Fruit fly (Drosophila melanogaster) whole organism, embryonic: ENCODE results near the gene spn-F.

Source experiments
- Atf-2 ChIP-seq: fragments of 200-800 bp; sonication (Bioruptor generic); optimal IDR thresholded peaks from 2 replicates; lab custom pipeline; 2016; ENCODE audit warnings: missing biosample characterization, missing genetic modification characterization
- CG10147 ChIP-seq: fragments of 200-800 bp; sonication (Bioruptor generic); optimal IDR thresholded peaks from 2 replicates; lab custom pipeline; 2019; ENCODE audit warnings: missing biosample characterization, mild to moderate bottlenecking, missing genetic modification characterization, moderate library complexity
- CG13123 ChIP-seq: fragments of 200-800 bp; sonication (Bioruptor generic); optimal IDR thresholded peaks from 2 replicates; lab custom pipeline; 2016; ENCODE audit warnings: missing biosample characterization, missing genetic modification characterization
- CG31441 ChIP-seq: fragments of 200-800 bp; sonication (Bioruptor generic); IDR thresholded peaks from 2 replicates; pipeline ENCODE4 v1.3.6; 2022; ENCODE audit warnings: missing biosample characterization, missing genetic modification characterization
- CG3726 ChIP-seq: fragments of 200-800 bp; sonication (Bioruptor generic); IDR thresholded peaks from 3 replicates; pipeline ENCODE4, ENCODE4 v1.3.6; 2022; ENCODE audit warnings: missing biosample characterization, missing genetic modification characterization
- CG4404 ChIP-seq: fragments of 200-800 bp; sonication (Bioruptor generic); IDR thresholded peaks from 2 replicates; pipeline ENCODE4 v1.3.6; 2022; ENCODE audit warnings: missing biosample characterization, missing genetic modification characterization
- CG4854 ChIP-seq: fragments of 200-800 bp; sonication (Bioruptor generic); optimal IDR thresholded peaks from 2 replicates; lab custom pipeline; 2016; ENCODE audit warnings: missing biosample characterization, missing genetic modification characterization, inconsistent platforms
- CG6791 ChIP-seq: fragments of 200-800 bp; sonication (Bioruptor generic); IDR thresholded peaks from 3 replicates; pipeline ENCODE4 v1.3.6; 2022; ENCODE audit warnings: missing biosample characterization, missing genetic modification characterization; ENCODE audit not compliant: partially characterized antibody
- CG7372 ChIP-seq: fragments of 200-800 bp; sonication (Bioruptor generic); IDR thresholded peaks from 2 replicates; pipeline ENCODE4 v1.3.6; 2022; ENCODE audit warnings: missing biosample characterization, missing genetic modification characterization
- CG7745 ChIP-seq: fragments of 200-800 bp; sonication (Bioruptor generic); optimal IDR thresholded peaks from 2 replicates; lab custom pipeline; 2018; ENCODE audit warnings: missing biosample characterization, mild to moderate bottlenecking, missing genetic modification characterization, moderate library complexity
- CG9609 ChIP-seq: fragments of 200-800 bp; sonication (Bioruptor generic); optimal IDR thresholded peaks from 3 replicates; lab custom pipeline; 2016; ENCODE audit warnings: missing biosample characterization, missing genetic modification characterization
- CTCF ChIP-seq: fragments of 200-800 bp; sonication (Bioruptor generic); optimal IDR thresholded peaks from 2 replicates; lab custom pipeline; 2017; ENCODE audit warnings: missing biosample characterization, mild to moderate bottlenecking, missing genetic modification characterization, moderate library complexity
- Dad ChIP-seq: fragments of 200-800 bp; sonication (Bioruptor generic); optimal IDR thresholded peaks from 3 replicates; lab custom pipeline; 2016; ENCODE audit warnings: missing biosample characterization, missing genetic modification characterization
- Doc3 ChIP-seq: fragments of 200-800 bp; sonication (Bioruptor generic); IDR thresholded peaks from 3 replicates; pipeline ENCODE4 v1.3.6; 2022; ENCODE audit warnings: missing biosample characterization, missing genetic modification characterization; ENCODE audit not compliant: partially characterized antibody
- Dref ChIP-seq: fragments of 200-800 bp; sonication (Bioruptor generic); IDR thresholded peaks from 2 replicates; pipeline ENCODE4 v1.3.6; 2022; ENCODE audit warnings: missing biosample characterization, missing genetic modification characterization
- Ets97D ChIP-seq: fragments of 200-800 bp; sonication (Bioruptor generic); optimal IDR thresholded peaks from 3 replicates; lab custom pipeline; 2016; ENCODE audit warnings: missing biosample characterization, missing genetic modification characterization
- HLH4C ChIP-seq: fragments of 200-800 bp; sonication (Bioruptor generic); IDR thresholded peaks from 3 replicates; pipeline ENCODE4 v1.3.6; 2022; ENCODE audit warnings: missing biosample characterization, missing genetic modification characterization; ENCODE audit not compliant: partially characterized antibody
- HmgD ChIP-seq: fragments of 200-800 bp; sonication (Bioruptor generic); optimal IDR thresholded peaks from 3 replicates; lab custom pipeline; 2016; ENCODE audit warnings: missing biosample characterization, missing genetic modification characterization
- HmgZ ChIP-seq: fragments of 200-800 bp; sonication (Bioruptor generic); optimal IDR thresholded peaks from 2 replicates; lab custom pipeline; 2018; ENCODE audit warnings: missing biosample characterization, mild to moderate bottlenecking, missing genetic modification characterization
- Hsf ChIP-seq: fragments of 200-800 bp; sonication (Bioruptor generic); optimal IDR thresholded peaks from 3 replicates; lab custom pipeline; 2016; ENCODE audit warnings: missing biosample characterization, missing genetic modification characterization
- MBD-R2 ChIP-seq: fragments of 200-800 bp; sonication (Bioruptor generic); IDR thresholded peaks from 2 replicates; pipeline ENCODE4 v1.3.6; 2022; ENCODE audit warnings: missing biosample characterization, missing genetic modification characterization
- Max ChIP-seq: fragments of 200-800 bp; sonication (Bioruptor generic); optimal IDR thresholded peaks from 2 replicates; lab custom pipeline; 2016; ENCODE audit warnings: missing biosample characterization, mild to moderate bottlenecking, missing genetic modification characterization
- Nf-YC ChIP-seq: fragments of 200-800 bp; optimal IDR thresholded peaks from 3 replicates; lab custom pipeline; 2019; ENCODE audit warnings: missing biosample characterization, mild to moderate bottlenecking, missing genetic modification characterization, moderate library complexity
- Scr ChIP-seq: fragments of 200-800 bp; sonication (Bioruptor generic); IDR thresholded peaks from 2 replicates; pipeline ENCODE4 v1.3.6; 2022; ENCODE audit warnings: missing biosample characterization, missing genetic modification characterization; ENCODE audit not compliant: partially characterized antibody
- Sry-δ ChIP-seq: fragments of 200-800 bp; sonication (Bioruptor generic); optimal IDR thresholded peaks from 2 replicates; lab custom pipeline; 2016; ENCODE audit warnings: missing biosample characterization, missing genetic modification characterization
- YL-1 ChIP-seq: fragments of 200-800 bp; sonication (Bioruptor generic); optimal IDR thresholded peaks from 3 replicates; lab custom pipeline; 2017; ENCODE audit warnings: missing biosample characterization, mild to moderate bottlenecking, missing genetic modification characterization
- amos ChIP-seq: fragments of 200-800 bp; sonication (Bioruptor generic); IDR thresholded peaks from 2 replicates; pipeline ENCODE4 v1.3.6; 2022; ENCODE audit warnings: missing biosample characterization, missing genetic modification characterization; ENCODE audit not compliant: partially characterized antibody
- bbx ChIP-seq: fragments of 200-800 bp; sonication (Bioruptor generic); IDR thresholded peaks from 2 replicates; pipeline ENCODE4 v1.3.6; 2022; ENCODE audit warnings: missing biosample characterization, missing genetic modification characterization; ENCODE audit not compliant: partially characterized antibody
- cad ChIP-seq: fragments of >200 bp; optimal IDR thresholded peaks from 2 replicates; lab custom pipeline; 2017; ENCODE audit warnings: missing biosample characterization, missing genetic modification characterization
- cas ChIP-seq: fragments of 200-800 bp; sonication (Bioruptor generic); IDR thresholded peaks from 2 replicates; pipeline ENCODE4 v1.3.6; 2022; ENCODE audit warnings: missing biosample characterization, missing genetic modification characterization
- corto ChIP-seq: fragments of 200-800 bp; sonication (Bioruptor generic); optimal IDR thresholded peaks from 2 replicates; lab custom pipeline; 2016; ENCODE audit warnings: missing biosample characterization, mild to moderate bottlenecking, missing genetic modification characterization, moderate library complexity
- disco-r ChIP-seq: fragments of 200-800 bp; sonication (Bioruptor generic); optimal IDR thresholded peaks from 2 replicates; lab custom pipeline; 2016; ENCODE audit warnings: missing biosample characterization, missing genetic modification characterization
- en ChIP-seq: fragments of 200-800 bp; sonication (Bioruptor generic); optimal IDR thresholded peaks from 2 replicates; lab custom pipeline; 2016; ENCODE audit warnings: missing biosample characterization, missing genetic modification characterization
- fd64A ChIP-seq: fragments of 200-800 bp; sonication (Bioruptor generic); optimal IDR thresholded peaks from 3 replicates; lab custom pipeline; 2018; ENCODE audit warnings: missing biosample characterization, mild to moderate bottlenecking, missing genetic modification characterization
- ftz-f1 ChIP-seq: fragments of 200-800 bp; sonication (Bioruptor generic); optimal IDR thresholded peaks from 2 replicates; lab custom pipeline; 2016; ENCODE audit warnings: missing biosample characterization, missing genetic modification characterization
- gt ChIP-seq: fragments of 200-800 bp; sonication (Bioruptor generic); IDR thresholded peaks from 2 replicates; pipeline ENCODE4 v1.3.6; 2022; ENCODE audit warnings: missing biosample characterization, missing genetic modification characterization
- hb ChIP-seq: fragments of 200-800 bp; sonication (Bioruptor generic); IDR thresholded peaks from 3 replicates; pipeline ENCODE4 v1.3.6; 2022; ENCODE audit warnings: missing biosample characterization, missing genetic modification characterization; ENCODE audit not compliant: partially characterized antibody
- hbn ChIP-seq: fragments of 200-800 bp; sonication (Bioruptor generic); IDR thresholded peaks from 2 replicates; pipeline ENCODE4 v1.3.6; 2022; ENCODE audit warnings: missing biosample characterization, missing genetic modification characterization; ENCODE audit not compliant: partially characterized antibody
- lov ChIP-seq, 2 experiments: fragments of 200-800 bp in 1 of 2; fragments of >200 bp in 1 of 2; sonication (Bioruptor generic) in 1 of 2; IDR thresholded peaks in 1 of 2; optimal IDR thresholded peaks in 1 of 2; 2 replicates in 1 of 2; 3 replicates in 1 of 2; pipeline versions ENCODE4 v1.3.6 to Lab custom; 2017 to 2022; ENCODE audit warnings: missing biosample characterization in 1 of 2, missing genetic modification characterization in 1 of 2
- nerfin-2 ChIP-seq: fragments of 200-800 bp; sonication (Bioruptor generic); IDR thresholded peaks from 2 replicates; pipeline ENCODE4 v1.3.6; 2022; ENCODE audit warnings: missing biosample characterization, missing genetic modification characterization; ENCODE audit not compliant: partially characterized antibody
- stwl ChIP-seq: fragments of 200-800 bp; sonication (Bioruptor generic); optimal IDR thresholded peaks from 3 replicates; lab custom pipeline; 2018; ENCODE audit warnings: missing biosample characterization, mild to moderate bottlenecking, missing genetic modification characterization, moderate library complexity
- tio ChIP-seq: fragments of 200-800 bp; sonication (Bioruptor generic); optimal IDR thresholded peaks from 2 replicates; lab custom pipeline; 2017; ENCODE audit warnings: missing biosample characterization, missing genetic modification characterization, inconsistent platforms
- tna ChIP-seq: fragments of 200-800 bp; sonication (Bioruptor generic); IDR thresholded peaks from 2 replicates; pipeline ENCODE4 v1.3.6; 2022; ENCODE audit warnings: missing biosample characterization, missing genetic modification characterization; ENCODE audit not compliant: partially characterized antibody
- trem ChIP-seq: fragments of 200-800 bp; optimal IDR thresholded peaks from 3 replicates; lab custom pipeline; 2019; ENCODE audit warnings: missing biosample characterization, mild to moderate bottlenecking, missing genetic modification characterization, moderate library complexity
- trh ChIP-seq: fragments of 200-800 bp; sonication (Bioruptor generic); optimal IDR thresholded peaks from 2 replicates; lab custom pipeline; 2016; ENCODE audit warnings: missing biosample characterization, missing genetic modification characterization
- unc-4 ChIP-seq: fragments of 200-800 bp; sonication (Bioruptor generic); IDR thresholded peaks from 2 replicates; pipeline ENCODE4 v1.3.6; 2022; ENCODE audit warnings: missing biosample characterization, missing genetic modification characterization; ENCODE audit not compliant: partially characterized antibody
- z ChIP-seq: fragments of 200-800 bp; sonication (Bioruptor generic); IDR thresholded peaks from 3 replicates; pipeline ENCODE4 v1.3.6; 2022; ENCODE audit warnings: missing biosample characterization, missing genetic modification characterization

spn-F gene

dm6 chr3R:31254808-31255207, at the start of gene spn-F, which contains the start of gene CG1750 (continued):
- no peak for TF ChIP-seq CG7745 (tag; lab: Kevin White, UChicago)
- TF ChIP-seq Atf-2 (GFP tag; lab: Kevin White, UChicago) = no peak
- no peak for TF ChIP-seq disco-r (GFP tag; lab: Kevin White, UChicago)
- TF ChIP-seq CG10147 (GFP tag; lab: Kevin White, UChicago) = no peak
- TF ChIP-seq CG9609 = no peak
- TF ChIP-seq Nf-YC (tag; lab: Kevin White, UChicago) = no peak
- TF ChIP-seq corto (GFP tag; lab: Kevin White, UChicago) = no peak
- no peak for TF ChIP-seq Dad (GFP tag; lab: Kevin White, UChicago)
- TF ChIP-seq trh (GFP tag; lab: Kevin White, UChicago) = no peak
- TF ChIP-seq, all 482 proteins: peak for 59

- TF ChIP-seq tio (GFP tag; lab: Kevin White, UChicago) = no peak
- TF ChIP-seq tna = no peak
- TF ChIP-seq z (GFP tag; lab: Robert Waterston, UW) = no peak
- no peak for TF ChIP-seq lov (optimal IDR thresholded peaks at IDR 0.05; lab: Kevin White, UChicago)
- no peak for TF ChIP-seq lov (GFP tag; IDR thresholded peaks at IDR 0.05; lab: Robert Waterston, UW)
- no peak for TF ChIP-seq CG31441 (GFP tag; lab: Robert Waterston, UW)
- no peak for TF ChIP-seq en (GFP tag; lab: Kevin White, UChicago)
- TF ChIP-seq fd64A = no peak
- TF ChIP-seq amos = no peak
- TF ChIP-seq Scr (GFP tag; lab: Robert Waterston, UW) = no peak
- no peak for TF ChIP-seq CTCF
Measured at dm6 chr3R:31210630-31211029, 44.3 kb upstream of the spn-F start, which contains the start of gene chp. Gene chp, minus strand, starts transcription at chr3R:31210730.

- TF ChIP-seq HmgZ = peak; percentile 66
- TF ChIP-seq CG4404 (GFP tag; lab: Robert Waterston, UW) = no peak
- TF ChIP-seq Max (GFP tag; lab: Kevin White, UChicago) = peak; percentile 78
- TF ChIP-seq Dref (GFP tag; lab: Robert Waterston, UW) = peak; percentile 96
- no peak for TF ChIP-seq gt (GFP tag; lab: Robert Waterston, UW)
- peak; percentile 12 for TF ChIP-seq cad
- TF ChIP-seq CG4854 (GFP tag; lab: Kevin White, UChicago) = no peak
- peak; percentile 77 for TF ChIP-seq CG6791
- TF ChIP-seq nerfin-2 = peak; percentile 79
- TF ChIP-seq hbn = peak; percentile 78
- peak; percentile 79 for TF ChIP-seq Sry-δ (GFP tag; lab: Kevin White, UChicago)
- peak; percentile 78 for TF ChIP-seq trem
- TF ChIP-seq hb (GFP tag; lab: Robert Waterston, UW) = peak; percentile 75; the same call in 2 of the 3 replicates
- peak; percentile 81 for TF ChIP-seq HLH4C (GFP tag; lab: Robert Waterston, UW)
- TF ChIP-seq YL-1 (GFP tag; lab: Kevin White, UChicago) = peak; percentile 88
- peak; percentile 91 for TF ChIP-seq MBD-R2 (GFP tag; lab: Robert Waterston, UW)
- TF ChIP-seq HmgD = peak; percentile 64
- TF ChIP-seq CG3726 (GFP tag; lab: Robert Waterston, UW) = no peak
- TF ChIP-seq unc-4 (GFP tag; lab: Robert Waterston, UW) = peak; percentile 80
- TF ChIP-seq stwl (tag; lab: Kevin White, UChicago) = peak; percentile 92
- no peak for TF ChIP-seq CG7372 (GFP tag; lab: Robert Waterston, UW)
- peak; percentile 6 for TF ChIP-seq ftz-f1
- peak; percentile 79 for TF ChIP-seq amos
- TF ChIP-seq Hsf (GFP tag; lab: Kevin White, UChicago) = peak; percentile 14
- peak; percentile 83 for TF ChIP-seq bbx (GFP tag; lab: Robert Waterston, UW)
- TF ChIP-seq Ets97D (GFP tag; lab: Kevin White, UChicago) = peak; percentile 76
- TF ChIP-seq tna = peak; percentile 65
- peak; percentile 43 for TF ChIP-seq Doc3 (GFP tag; lab: Robert Waterston, UW)
- no peak for TF ChIP-seq cas
- no peak for TF ChIP-seq CG13123 (GFP tag; lab: Kevin White, UChicago)
- TF ChIP-seq Scr (GFP tag; lab: Robert Waterston, UW) = peak; percentile 70
- no peak for TF ChIP-seq CG7745 (tag; lab: Kevin White, UChicago)
Measured at dm6 chr3R:31213227-31213626, 41.7 kb upstream of the spn-F start, which contains the start of the genes Zwilch and CG1542. Gene Zwilch, minus strand, starts transcription at chr3R:31213376. Gene CG1542, plus strand, starts transcription at chr3R:31213458.
